Worm (Caenorhabditis elegans) whole organism, late embryonic: ENCODE results near the gene F36D3.14.
"Not testable (repeated sequence)": the region's sequence is repeated elsewhere in the genome, so short reads cannot be mapped to it uniquely, and the experiment has no call there.

Experiments
- C08G9.2 ChIP-seq: sonication (generic microtip); optimal IDR thresholded peaks from 2 replicates; lab custom pipeline; 2016; ENCODE audit warnings: mild to moderate bottlenecking, missing genetic modification characterization, moderate library complexity, missing compliant biosample characterization
- F13H6.1 ChIP-seq: sonication (generic microtip); optimal IDR thresholded peaks from 2 replicates; lab custom pipeline; 2016; ENCODE audit warnings: missing genetic modification characterization, missing compliant biosample characterization
- T23F11.4 ChIP-seq: fragments of 200-800 bp; sonication (Bioruptor generic); optimal IDR thresholded peaks from 2 replicates; lab custom pipeline; 2018; ENCODE audit warnings: mild to moderate bottlenecking, missing genetic modification characterization, missing compliant biosample characterization
- ama-1 ChIP-seq: fragments of 150-350 bp; optimal IDR thresholded peaks from 2 replicates; lab custom pipeline; 2014
- ceh-14 ChIP-seq: sonication (generic microtip); optimal IDR thresholded peaks from 2 replicates; lab custom pipeline; 2016; ENCODE audit warnings: missing genotype, missing genetic modification characterization, missing compliant biosample characterization
- ceh-2 ChIP-seq: sonication (generic microtip); optimal IDR thresholded peaks from 2 replicates; lab custom pipeline; 2016; ENCODE audit warnings: missing genotype, missing genetic modification characterization, missing compliant biosample characterization
- ceh-31 ChIP-seq: sonication (generic microtip); optimal IDR thresholded peaks from 2 replicates; lab custom pipeline; 2016; ENCODE audit warnings: missing genetic modification characterization, missing compliant biosample characterization
- che-1 ChIP-seq: sonication (generic microtip); optimal IDR thresholded peaks from 2 replicates; lab custom pipeline; 2016; ENCODE audit warnings: mild to moderate bottlenecking, missing genetic modification characterization, missing compliant biosample characterization
- dve-1 ChIP-seq: sonication (generic microtip); optimal IDR thresholded peaks from 2 replicates; lab custom pipeline; 2017; ENCODE audit warnings: antibody characterized with exemption, mild to moderate bottlenecking, missing genetic modification characterization, missing compliant biosample characterization
- elt-2 ChIP-seq: sonication (generic microtip); optimal IDR thresholded peaks from 2 replicates; lab custom pipeline; 2016; ENCODE audit warnings: missing genetic modification reagents, missing genetic modification characterization, missing compliant biosample characterization
- ets-4 ChIP-seq: sonication (generic microtip); optimal IDR thresholded peaks from 2 replicates; lab custom pipeline; 2016; ENCODE audit warnings: missing genetic modification characterization, missing compliant biosample characterization
- fkh-10 ChIP-seq: fragments of 150-350 bp; optimal IDR thresholded peaks from 2 replicates; lab custom pipeline; 2014; ENCODE audit warnings: missing biosample characterization, missing genetic modification reagents, missing genetic modification characterization
- fkh-6 ChIP-seq: sonication (generic microtip); optimal IDR thresholded peaks from 2 replicates; lab custom pipeline; 2016; ENCODE audit warnings: missing genetic modification characterization, missing compliant biosample characterization
- gmeb-2 ChIP-seq: sonication (generic microtip); optimal IDR thresholded peaks from 2 replicates; lab custom pipeline; 2016; ENCODE audit warnings: missing genetic modification characterization, inconsistent platforms, missing compliant biosample characterization
- hlh-15 ChIP-seq: sonication (generic microtip); optimal IDR thresholded peaks from 2 replicates; lab custom pipeline; 2016; ENCODE audit warnings: missing genetic modification characterization, missing compliant biosample characterization
- hlh-30 ChIP-seq: sonication (generic microtip); optimal IDR thresholded peaks from 2 replicates; lab custom pipeline; 2017; ENCODE audit warnings: antibody characterized with exemption, missing genetic modification characterization, missing compliant biosample characterization; ENCODE audit not compliant: insufficient read depth
- hlh-6 ChIP-seq: sonication (generic microtip); optimal IDR thresholded peaks from 2 replicates; lab custom pipeline; 2016; ENCODE audit warnings: missing genotype, missing genetic modification characterization, missing compliant biosample characterization
- hlh-8 ChIP-seq: sonication (generic microtip); optimal IDR thresholded peaks from 2 replicates; lab custom pipeline; 2016; ENCODE audit warnings: missing genotype, missing genetic modification characterization, missing compliant biosample characterization
- lim-6 ChIP-seq: sonication (generic microtip); optimal IDR thresholded peaks from 2 replicates; lab custom pipeline; 2016; ENCODE audit warnings: missing genetic modification characterization, missing compliant biosample characterization
- nfya-1 ChIP-seq: sonication (generic microtip); optimal IDR thresholded peaks from 2 replicates; lab custom pipeline; 2017; ENCODE audit warnings: missing genetic modification characterization, mild to moderate bottlenecking, missing compliant biosample characterization, antibody characterized with exemption, moderate library complexity
- nhr-11 ChIP-seq: fragments of 150-350 bp; optimal IDR thresholded peaks from 2 replicates; lab custom pipeline; 2014; ENCODE audit warnings: missing biosample characterization, missing genetic modification characterization
- nhr-232 ChIP-seq: sonication (generic microtip); optimal IDR thresholded peaks from 2 replicates; lab custom pipeline; 2016; ENCODE audit warnings: missing genetic modification characterization, missing compliant biosample characterization
- pat-9 ChIP-seq: fragments of 200-800 bp; sonication (Bioruptor generic); optimal IDR thresholded peaks from 2 replicates; lab custom pipeline; 2018; ENCODE audit warnings: mild to moderate bottlenecking, missing genetic modification characterization, moderate library complexity, missing compliant biosample characterization
- pax-1 ChIP-seq: fragments of 150-350 bp; optimal IDR thresholded peaks from 2 replicates; lab custom pipeline; 2014; ENCODE audit warnings: missing biosample characterization, missing genetic modification characterization
- pha-2 ChIP-seq: sonication (generic microtip); optimal IDR thresholded peaks from 2 replicates; lab custom pipeline; 2017; ENCODE audit warnings: mild to moderate bottlenecking, missing genetic modification characterization, missing compliant biosample characterization
- pha-4 ChIP-seq: fragments of 150-350 bp; optimal IDR thresholded peaks from 2 replicates; lab custom pipeline; 2018; ENCODE audit warnings: missing biosample characterization, missing genetic modification reagents, missing genetic modification characterization
- ref-2 ChIP-seq: sonication (generic microtip); optimal IDR thresholded peaks from 2 replicates; lab custom pipeline; 2016; ENCODE audit warnings: missing genetic modification characterization, missing compliant biosample characterization
- tbx-2 ChIP-seq: sonication (generic microtip); optimal IDR thresholded peaks from 2 replicates; lab custom pipeline; 2016; ENCODE audit warnings: missing genetic modification characterization, missing compliant biosample characterization
- ttx-3 ChIP-seq: sonication (generic microtip); optimal IDR thresholded peaks from 2 replicates; lab custom pipeline; 2016; ENCODE audit warnings: missing genetic modification reagents, missing genetic modification characterization, missing compliant biosample characterization
- unc-3 ChIP-seq, 2 experiments: fragments of 200-800 bp in 1 of 2; sonication (Bioruptor generic) in 1 of 2; sonication (generic microtip) in 1 of 2; conservative IDR thresholded peaks in 1 of 2; optimal IDR thresholded peaks in 1 of 2; 2 replicates each; pipeline versions ENCODE4 v1.3.6 to Lab custom; 2016 to 2022; ENCODE audit warnings: missing compliant biosample characterization in 2 of 2, missing genetic modification characterization in 2 of 2, missing genetic modification reagents in 1 of 2
- unc-42 ChIP-seq: sonication (generic microtip); optimal IDR thresholded peaks from 2 replicates; lab custom pipeline; 2016; ENCODE audit warnings: missing genotype, missing genetic modification characterization, missing compliant biosample characterization
- unc-55 ChIP-seq: sonication (generic microtip); optimal IDR thresholded peaks from 2 replicates; lab custom pipeline; 2017; ENCODE audit warnings: missing biosample characterization, missing genetic modification reagents, missing genetic modification characterization
- unc-86 ChIP-seq: sonication (generic microtip); optimal IDR thresholded peaks from 2 replicates; lab custom pipeline; 2016; ENCODE audit warnings: missing genetic modification characterization, missing compliant biosample characterization
- zip-5 ChIP-seq: sonication (generic microtip); optimal IDR thresholded peaks from 2 replicates; lab custom pipeline; 2016; ENCODE audit warnings: missing genetic modification characterization, missing compliant biosample characterization

F36D3.14 gene

DNA sequence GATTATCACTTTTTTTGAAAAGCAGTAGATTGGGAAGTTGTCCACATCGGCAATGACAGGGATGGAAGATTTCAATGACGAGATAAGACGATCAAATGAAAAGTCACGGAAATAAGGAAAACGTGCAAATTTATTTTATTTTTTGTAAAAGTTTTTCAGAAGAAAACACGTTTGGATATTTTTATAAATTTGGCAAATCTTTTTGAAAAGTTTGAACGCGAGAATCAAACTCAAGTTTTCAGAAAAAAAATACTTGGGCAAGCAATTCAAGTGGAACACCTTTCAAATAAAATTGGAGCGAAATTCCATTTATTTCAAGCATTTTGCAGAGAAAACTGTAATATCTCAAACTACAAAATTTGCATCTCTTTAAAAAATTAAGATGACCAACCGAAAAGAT is 12.1 kb upstream of the F36D3.14 start, which contains the start of gene F36D3.5:
Gene F36D3.5, minus strand, starts transcription at position 101 of the 400 bp plus-strand sequence.
- TF ChIP-seq C08G9.2; unc-3 (GFP tag; conservative IDR thresholded peaks at IDR 0.05; lab: Robert Waterston, UW); unc-3 (tag; optimal IDR thresholded peaks at IDR 0.05; lab: Kevin White, UChicago); ceh-14 (tag; lab: Kevin White, UChicago): not testable (repeated sequence)

DNA sequence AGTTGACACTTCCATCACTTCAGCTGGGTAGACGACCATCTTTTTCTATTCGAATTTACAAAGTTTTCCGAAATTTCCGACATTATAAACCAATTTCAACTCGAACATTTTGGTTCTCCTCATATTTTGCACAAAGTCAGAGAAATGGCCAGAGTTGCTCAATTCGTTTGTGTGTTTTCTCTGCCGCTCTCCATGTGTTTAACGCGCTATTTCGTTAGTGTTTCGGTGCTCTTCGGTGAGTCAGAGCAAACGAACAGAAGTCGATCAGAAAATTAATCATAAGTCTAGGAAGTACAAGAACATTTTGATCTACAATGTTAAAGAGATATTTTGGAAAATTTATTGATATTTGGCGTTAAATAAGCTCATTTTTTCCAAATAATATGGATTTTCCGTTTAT is 5.6 kb upstream of the F36D3.14 start, which contains the start of gene srr-3:
Gene srr-3, minus strand, starts transcription at position 101 of the 400 bp plus-strand sequence.
- no peak for TF ChIP-seq F13H6.1
- no peak for TF ChIP-seq pax-1 (tag; lab: Kevin White, UChicago)
- no peak for TF ChIP-seq gmeb-2 (tag; lab: Kevin White, UChicago)
- TF ChIP-seq fkh-6 (tag; lab: Kevin White, UChicago) = no peak
- TF ChIP-seq che-1 = no peak
- no peak for TF ChIP-seq lim-6 (tag; lab: Kevin White, UChicago)
- no peak for TF ChIP-seq unc-86 (tag; lab: Kevin White, UChicago)
- no peak for TF ChIP-seq T23F11.4 (GFP tag; lab: Kevin White, UChicago)
- no peak for TF ChIP-seq nhr-232 (tag; lab: Kevin White, UChicago)
- no peak for TF ChIP-seq pha-4 (tag; lab: Kevin White, UChicago)
- no peak for TF ChIP-seq dve-1
- TF ChIP-seq nfya-1 = no peak
- no peak for TF ChIP-seq pat-9 (tag; lab: Kevin White, UChicago)
- no peak for TF ChIP-seq elt-2 (tag; lab: Kevin White, UChicago)

DNA sequence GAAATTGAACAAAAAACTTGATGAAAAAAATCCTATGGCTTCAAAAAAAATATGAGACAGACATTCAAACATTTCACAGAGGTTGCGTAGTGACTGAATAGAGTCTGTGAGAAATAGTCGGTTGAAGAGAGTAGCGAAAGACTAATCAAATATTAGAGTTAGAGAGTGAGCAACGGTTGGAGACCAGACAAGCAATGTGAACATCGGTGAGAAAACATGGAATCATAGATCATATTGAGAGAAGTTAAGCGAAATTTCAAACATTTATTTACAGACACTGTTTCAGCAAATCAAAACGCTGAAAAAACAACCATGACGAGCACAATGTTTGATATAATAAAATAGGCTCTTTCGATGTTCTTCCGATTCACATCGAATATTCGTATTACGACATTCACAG is 3.6 kb upstream of the F36D3.14 start:
- no peak for TF ChIP-seq unc-55
- TF ChIP-seq fkh-10 (GFP tag; lab: Kevin White, UChicago) = no peak
- TF ChIP-seq unc-42 = no peak
- no peak for TF ChIP-seq hlh-6 (tag; lab: Kevin White, UChicago)
- TF ChIP-seq ref-2 (tag; lab: Kevin White, UChicago) = no peak
- TF ChIP-seq hlh-30 (tag; lab: Kevin White, UChicago) = no peak
- no peak for TF ChIP-seq ceh-31 (tag; lab: Kevin White, UChicago)
- TF ChIP-seq nhr-11 (tag; lab: Kevin White, UChicago) = no peak
- no peak for TF ChIP-seq hlh-8 (tag; lab: Kevin White, UChicago)
- TF ChIP-seq ttx-3 = no peak
- no peak for TF ChIP-seq pha-2
- no peak for TF ChIP-seq tbx-2 (tag; lab: Kevin White, UChicago)
- TF ChIP-seq nhr-232 (tag; lab: Kevin White, UChicago) = no peak
- TF ChIP-seq gmeb-2 (tag; lab: Kevin White, UChicago) = no peak
- TF ChIP-seq ceh-2 = no peak
- TF ChIP-seq ama-1 (lab: Kevin White, UChicago) = no peak
- TF ChIP-seq pax-1 (tag; lab: Kevin White, UChicago) = no peak

- TF ChIP-seq nfya-1 (no peak), elt-2 (tag; lab: Kevin White, UChicago) (no peak), hlh-15 (no peak), pha-2 (no peak), ets-4 (tag; lab: Kevin White, UChicago) (no peak)
- TF ChIP-seq, all 69 proteins: peak for 0
Observed at ce11 chrV:16505828-16506227, 2.8 kb upstream of the F36D3.14 start, which contains the start of gene nhr-54. Gene nhr-54, minus strand, starts transcription at chrV:16505928.

- no peak for TF ChIP-seq unc-3 (GFP tag; conservative IDR thresholded peaks at IDR 0.05; lab: Robert Waterston, UW)
- no peak for TF ChIP-seq unc-3 (tag; optimal IDR thresholded peaks at IDR 0.05; lab: Kevin White, UChicago)
- TF ChIP-seq nfya-1 = peak; percentile 37
- TF ChIP-seq ceh-14 (tag; lab: Kevin White, UChicago) = no peak
- no peak for TF ChIP-seq zip-5 (tag; lab: Kevin White, UChicago)
Observed at ce11 chrV:16499006-16499405, 4.1 kb downstream of the F36D3.14 start, which contains the start of gene F36D3.1. Gene F36D3.1, plus strand, starts transcription at chrV:16499352.
